Worm (Caenorhabditis elegans): ENCODE measurements around the gene vha-4.

The vha-4 gene

DNA sequence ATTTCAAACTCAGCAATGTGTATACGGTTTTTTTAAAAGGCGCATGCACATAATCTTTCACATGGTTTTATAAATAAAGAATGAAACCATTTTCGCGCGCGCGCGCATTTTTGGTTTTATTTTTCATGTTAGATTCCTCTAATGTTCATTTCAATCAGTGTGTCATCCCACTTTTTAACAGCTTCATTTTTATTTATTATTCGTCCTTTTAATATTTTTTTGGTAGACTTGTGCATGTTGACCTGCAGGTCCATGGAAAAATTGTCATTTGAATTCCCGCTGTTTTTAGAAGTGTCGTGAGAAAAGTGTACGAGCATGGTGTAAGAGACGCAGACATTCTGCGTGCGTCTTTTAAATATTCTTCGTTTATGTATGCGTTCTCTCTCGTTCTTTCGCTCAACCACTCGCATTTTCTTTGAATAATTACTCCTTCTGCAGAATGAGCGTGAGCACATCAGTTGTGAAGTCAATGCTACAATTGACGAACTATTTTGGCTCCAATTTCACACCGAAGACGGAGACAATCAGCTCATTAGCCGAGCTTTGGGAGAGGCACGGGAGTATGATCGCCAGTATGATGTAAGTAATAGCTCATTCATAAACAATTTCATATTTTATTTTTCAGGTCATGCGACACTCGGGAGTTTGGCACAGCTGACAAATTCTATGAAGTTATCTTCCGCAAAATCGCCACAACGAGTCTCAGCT lies 18.7 kb downstream of the vha-4 start, which contains the start of gene lin-5:
TSS of gene lin-5 (plus strand) at position 354 of the 708 bp plus-strand sequence.
- TF ChIP-seq unc-62 (GFP tag; optimal IDR thresholded peaks at IDR 0.05) (peak; percentile 25), mep-1 (tag; optimal IDR thresholded peaks at IDR 0.05) (no peak), sem-2 (GFP tag; optimal IDR thresholded peaks at IDR 0.05) (no peak), ces-1 (GFP tag; optimal IDR thresholded peaks at IDR 0.05) (peak; percentile 45), lsy-2 (tag; optimal IDR thresholded peaks at IDR 0.05) (peak; percentile 27), lin-13 (tag; optimal IDR thresholded peaks at IDR 0.05) (peak; percentile 31), unc-120 (tag; optimal IDR thresholded peaks at IDR 0.05; ENCODE audit: poor library complexity, severe bottlenecking) (peak; percentile 44), hlh-1 (tag; optimal IDR thresholded peaks at IDR 0.05) (peak; percentile 22), mls-2 (tag; optimal IDR thresholded peaks at IDR 0.05) (peak; percentile 48), drap-1 (GFP tag; optimal IDR thresholded peaks at IDR 0.05) (peak; percentile 4)

DNA sequence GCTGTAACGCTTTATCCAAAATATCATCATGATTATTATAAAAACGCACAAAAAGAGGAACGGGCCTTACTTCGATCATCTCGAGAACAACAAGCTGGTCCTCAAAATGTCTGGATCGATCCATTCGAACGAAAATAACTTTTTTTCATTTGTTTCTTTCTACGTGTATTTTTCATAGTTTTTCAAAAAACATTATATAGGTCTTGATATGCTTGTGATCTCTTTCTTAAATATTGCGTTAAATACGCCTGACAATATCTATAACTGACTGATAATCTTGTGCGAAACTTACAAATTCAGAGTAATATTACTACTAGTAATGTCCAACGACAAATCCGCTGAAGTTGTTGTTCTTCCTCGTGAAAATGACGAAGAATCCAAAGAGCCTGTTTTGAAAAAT lies 21.0 kb downstream of the vha-4 start, which contains the start of gene sds-22:
TSS of gene sds-22 (plus strand) at position 301 of the 400 bp plus-strand sequence.
- TF ChIP-seq nhr-237 (tag; optimal IDR thresholded peaks at IDR 0.05) (no peak), mep-1 (tag; optimal IDR thresholded peaks at IDR 0.05) (no peak), ham-2 (GFP tag; optimal IDR thresholded peaks at IDR 0.05) (no peak), ztf-11 (tag; optimal IDR thresholded peaks at IDR 0.05) (no peak), lin-32 (GFP tag; optimal IDR thresholded peaks at IDR 0.05) (no peak), pha-4 (tag; optimal IDR thresholded peaks at IDR 0.05) (no peak), flh-1 (GFP tag; optimal IDR thresholded peaks at IDR 0.05) (no peak), cnd-1 (tag; optimal IDR thresholded peaks at IDR 0.05) (no peak), M03D4.4 (tag; optimal IDR thresholded peaks at IDR 0.05) (no peak), nhr-2 (tag; optimal IDR thresholded peaks at IDR 0.05) (no peak), elt-1 (tag; optimal IDR thresholded peaks at IDR 0.05; ENCODE audit: borderline replicate concordance, insufficient read depth) (no peak), sptf-1 (tag; optimal IDR thresholded peaks at IDR 0.05) (no peak), nhr-12 (tag; optimal IDR thresholded peaks at IDR 0.05) (no peak), unc-120 (tag; optimal IDR thresholded peaks at IDR 0.05; ENCODE audit: poor library complexity, severe bottlenecking) (no peak), ceh-39 (tag; optimal IDR thresholded peaks at IDR 0.05) (no peak), mls-2 (tag; optimal IDR thresholded peaks at IDR 0.05) (no peak), sem-2 (GFP tag; optimal IDR thresholded peaks at IDR 0.05) (no peak)

DNA sequence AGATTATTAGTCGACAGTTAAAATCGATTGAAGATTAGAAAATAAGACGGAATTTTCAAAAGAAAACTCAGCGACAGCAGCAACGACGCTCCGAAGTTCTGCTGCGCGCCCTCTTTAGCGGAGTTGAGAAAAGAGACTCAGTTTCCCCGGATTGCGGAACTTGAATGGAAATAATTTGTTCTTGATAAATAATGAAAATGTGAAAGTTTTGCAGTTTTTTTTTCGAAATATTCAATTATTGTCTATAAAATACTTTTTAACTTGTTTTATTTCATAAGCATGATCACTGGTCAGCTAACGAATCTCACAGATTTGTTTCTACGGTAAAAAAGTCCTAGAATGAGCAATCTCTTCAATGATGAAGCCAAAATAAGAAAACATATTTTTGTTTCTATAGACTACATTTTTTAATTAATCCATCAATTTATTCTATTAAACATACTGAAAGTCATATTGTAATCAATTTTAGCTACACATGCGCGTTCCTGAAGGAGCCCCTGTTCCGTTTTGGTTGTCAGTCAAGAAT lies 21.6 kb downstream of the vha-4 start, which contains the start of the genes cec-3 and T09A5.15:
TSS of gene cec-3 (minus strand) at position 116 of the 526 bp plus-strand sequence.
TSS of gene T09A5.15 (plus strand) at position 476 of the 526 bp plus-strand sequence.
- TF ChIP-seq unc-120 (tag; optimal IDR thresholded peaks at IDR 0.05; ENCODE audit: poor library complexity, severe bottlenecking): peak; percentile 56
- peak; percentile 28 for TF ChIP-seq mab-5 (tag; optimal IDR thresholded peaks at IDR 0.05)
- peak; percentile 54 for TF ChIP-seq ces-1 (GFP tag; optimal IDR thresholded peaks at IDR 0.05)
- TF ChIP-seq unc-39 (tag; optimal IDR thresholded peaks at IDR 0.05): no peak
- no peak for TF ChIP-seq unc-62 (GFP tag; optimal IDR thresholded peaks at IDR 0.05)
- peak; percentile 65 for TF ChIP-seq nhr-237 (tag; optimal IDR thresholded peaks at IDR 0.05)
- peak; percentile 24 for TF ChIP-seq lsy-2 (tag; optimal IDR thresholded peaks at IDR 0.05)
- TF ChIP-seq mep-1 (tag; optimal IDR thresholded peaks at IDR 0.05): peak; percentile 9
- TF ChIP-seq nhr-2 (tag; optimal IDR thresholded peaks at IDR 0.05): no peak
- no peak for TF ChIP-seq mls-2 (tag; optimal IDR thresholded peaks at IDR 0.05)
- no peak for TF ChIP-seq ztf-11 (tag; optimal IDR thresholded peaks at IDR 0.05)

DNA sequence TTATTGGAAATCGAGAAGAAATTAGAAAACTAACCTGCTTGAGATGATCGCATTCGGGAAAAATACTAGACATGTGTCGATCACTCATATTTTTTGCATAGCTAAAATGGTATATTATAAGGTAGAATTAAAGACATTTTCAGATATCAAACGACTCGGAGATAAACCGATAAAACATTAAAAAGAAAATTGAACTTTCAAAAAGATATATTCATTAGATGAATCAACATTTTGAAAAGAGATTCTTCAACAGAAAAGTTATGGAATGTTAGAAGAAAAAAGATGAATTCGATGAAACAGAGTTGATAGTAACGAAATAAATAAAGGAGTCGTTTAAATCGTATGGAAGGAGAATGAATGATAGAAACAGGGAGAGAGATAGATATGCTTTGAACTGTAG lies 23.5 kb downstream of the vha-4 start, which contains the start of gene mdmh-35:
TSS of gene mdmh-35 (minus strand) at position 101 of the 400 bp plus-strand sequence.
- TF ChIP-seq nhr-237 (tag; optimal IDR thresholded peaks at IDR 0.05) (no peak), ztf-11 (tag; optimal IDR thresholded peaks at IDR 0.05) (no peak), hlh-1 (tag; optimal IDR thresholded peaks at IDR 0.05) (no peak), tbx-8 (GFP tag; optimal IDR thresholded peaks at IDR 0.05) (no peak), mab-5 (tag; optimal IDR thresholded peaks at IDR 0.05) (no peak), ceh-43 (GFP tag; optimal IDR thresholded peaks at IDR 0.05) (no peak), unc-39 (tag; optimal IDR thresholded peaks at IDR 0.05) (no peak), mls-2 (tag; optimal IDR thresholded peaks at IDR 0.05) (no peak), unc-120 (tag; optimal IDR thresholded peaks at IDR 0.05; ENCODE audit: poor library complexity, severe bottlenecking) (no peak), unc-62 (GFP tag; optimal IDR thresholded peaks at IDR 0.05) (no peak), sptf-1 (tag; optimal IDR thresholded peaks at IDR 0.05) (no peak)

DNA sequence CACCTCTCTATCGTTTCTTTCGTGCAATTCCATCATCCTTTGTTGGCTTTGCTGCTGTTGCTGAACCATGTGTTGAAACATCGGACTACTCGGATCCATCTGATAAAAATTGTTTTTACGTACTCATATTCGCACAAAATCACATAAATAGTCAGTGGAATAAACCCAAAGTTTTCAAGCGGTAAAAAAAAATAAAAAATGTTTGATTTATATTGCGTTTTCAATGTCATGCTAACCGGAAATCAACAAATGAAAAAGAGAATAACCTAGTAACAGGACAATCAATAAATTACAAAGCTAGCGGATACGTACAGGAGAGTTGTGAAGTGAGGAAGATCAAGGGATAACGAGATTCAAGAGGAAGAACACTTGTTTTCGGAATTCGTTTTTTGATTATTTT lies 24.2 kb downstream of the vha-4 start, which contains the start of gene mdt-10:
TSS of gene mdt-10 (minus strand) at position 101 of the 400 bp plus-strand sequence.
- TF ChIP-seq mab-5 (tag; optimal IDR thresholded peaks at IDR 0.05): no peak
- TF ChIP-seq ceh-39 (tag; optimal IDR thresholded peaks at IDR 0.05): no peak
- no peak for TF ChIP-seq cnd-1 (tag; optimal IDR thresholded peaks at IDR 0.05)
- no peak for TF ChIP-seq ztf-11 (tag; optimal IDR thresholded peaks at IDR 0.05)
- no peak for TF ChIP-seq zip-8 (tag; optimal IDR thresholded peaks at IDR 0.05)
- no peak for TF ChIP-seq elt-3 (tag; optimal IDR thresholded peaks at IDR 0.05)

Data from whole organism, mixed stage, embryonic.